Worm (Caenorhabditis elegans): ENCODE data around the gene F58F12.12.

Gene F58F12.12

ce11 chrII:6371003-6371402, 10.0 kb upstream of the F58F12.12 start, which contains the start of gene lin-23:
TSS of gene lin-23 (plus strand) at chrII:6371303.
- TF ChIP-seq nhr-77 (tag; optimal IDR thresholded peaks at IDR 0.05) (no peak), hpl-2 (GFP tag; optimal IDR thresholded peaks at IDR 0.05) (no peak), mdl-1 (tag; optimal IDR thresholded peaks at IDR 0.05) (no peak), efl-3 (GFP tag; optimal IDR thresholded peaks at IDR 0.05) (no peak), ceh-63 (GFP tag; optimal IDR thresholded peaks at IDR 0.05) (no peak), pag-3 (tag; optimal IDR thresholded peaks at IDR 0.05; ENCODE audit: borderline replicate concordance, insufficient read depth) (no peak), xbp-1 (tag; optimal IDR thresholded peaks at IDR 0.05) (no peak), nhr-47 (tag; optimal IDR thresholded peaks at IDR 0.05) (no peak), dsc-1 (tag; optimal IDR thresholded peaks at IDR 0.05) (no peak), nhr-85 (tag) (no peak), mab-9 (GFP tag; IDR thresholded peaks at IDR 0.05) (no peak), egl-27 (tag; optimal IDR thresholded peaks at IDR 0.05) (no peak), snu-23 (GFP tag; optimal IDR thresholded peaks at IDR 0.05) (no peak)

DNA sequence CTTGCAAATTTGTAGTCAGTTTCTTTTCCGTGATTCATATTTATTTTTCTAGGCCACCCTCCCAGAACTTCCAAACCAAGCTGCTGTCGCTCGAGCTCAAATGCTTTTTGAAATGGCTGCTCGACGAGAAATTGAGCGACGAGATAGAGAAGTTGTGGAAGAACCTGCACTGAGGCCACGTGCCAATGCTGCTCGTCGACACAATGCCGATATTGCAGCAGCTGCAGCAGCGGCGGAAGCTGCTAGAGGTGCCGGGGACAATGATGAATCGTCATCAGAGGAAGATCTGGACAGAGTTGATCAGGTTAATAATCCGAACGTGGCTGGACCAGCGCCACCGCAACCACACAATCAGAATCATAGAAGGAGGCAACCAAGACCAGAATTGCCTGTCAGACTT, 7.6 kb upstream of the F58F12.12 start:
- TF ChIP-seq ztf-11 (tag; optimal IDR thresholded peaks at IDR 0.05), result no peak
- TF ChIP-seq C16A3.4 (tag; optimal IDR thresholded peaks at IDR 0.05), result no peak
- no peak for TF ChIP-seq nhr-71 (tag; optimal IDR thresholded peaks at IDR 0.05)
- no peak for TF ChIP-seq aly-2 (tag; optimal IDR thresholded peaks at IDR 0.05)
- TF ChIP-seq xbp-1 (tag; optimal IDR thresholded peaks at IDR 0.05), result no peak
- TF ChIP-seq nhr-90 (tag; optimal IDR thresholded peaks at IDR 0.05; ENCODE audit: poor library complexity), result no peak
- TF ChIP-seq efl-1 (optimal IDR thresholded peaks at IDR 0.05), result no peak
- TF ChIP-seq efl-1 (GFP tag; optimal IDR thresholded peaks at IDR 0.05 in 1 of 2), result no peak
- no peak for TF ChIP-seq nhr-76 (tag; optimal IDR thresholded peaks at IDR 0.05)
- TF ChIP-seq nhr-77 (tag; optimal IDR thresholded peaks at IDR 0.05), result no peak
- no peak for TF ChIP-seq elt-2 (tag; optimal IDR thresholded peaks at IDR 0.05)
- no peak for TF ChIP-seq aha-1 (tag; optimal IDR thresholded peaks at IDR 0.05)
- no peak for TF ChIP-seq nhr-11 (tag; optimal IDR thresholded peaks at IDR 0.05)
- TF ChIP-seq F16B12.6 (tag; optimal IDR thresholded peaks at IDR 0.05), result no peak

DNA sequence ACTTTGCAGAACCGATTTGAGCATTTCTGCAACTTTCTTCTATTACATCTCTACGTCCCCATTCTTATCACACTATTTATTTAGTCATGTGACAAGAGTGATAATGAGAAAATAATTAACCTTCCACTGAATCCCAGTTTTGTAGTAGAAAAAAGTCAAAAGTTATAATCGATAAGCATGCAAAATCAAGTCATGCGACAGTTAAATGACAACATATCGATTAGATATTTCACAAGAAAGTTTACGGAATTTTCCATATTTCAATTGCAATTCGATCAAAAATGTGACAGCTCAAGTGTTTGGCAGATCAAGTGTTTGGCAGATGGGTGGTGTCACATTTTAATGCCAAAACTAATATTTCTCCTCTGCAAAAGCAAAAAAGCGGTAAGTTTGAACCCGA, 6.3 kb upstream of the F58F12.12 start:
- TF ChIP-seq nhr-85 (tag) (peak; percentile 62), nhr-84 (tag; optimal IDR thresholded peaks at IDR 0.05) (no peak), aha-1 (tag; optimal IDR thresholded peaks at IDR 0.05) (no peak), nhr-90 (tag; optimal IDR thresholded peaks at IDR 0.05; ENCODE audit: poor library complexity) (peak; percentile 23), elt-2 (tag; optimal IDR thresholded peaks at IDR 0.05) (peak; percentile 78), zip-4 (GFP tag; optimal IDR thresholded peaks at IDR 0.05) (no peak), lin-35 (GFP tag; optimal IDR thresholded peaks at IDR 0.05) (peak in 1 of 2 experiments; percentile 55), nhr-19 (GFP tag; conservative IDR thresholded peaks at IDR 0.05) (no peak; the same call in 1 of the 2 replicates), nhr-71 (tag; optimal IDR thresholded peaks at IDR 0.05) (peak; percentile 1), grh-1 (GFP tag; IDR thresholded peaks at IDR 0.05) (no peak), lin-13 (GFP tag; optimal IDR thresholded peaks at IDR 0.05) (no peak), dpl-1 (GFP tag; optimal IDR thresholded peaks at IDR 0.05) (no peak), fos-1 (tag; optimal IDR thresholded peaks at IDR 0.05) (no peak), hpl-2 (GFP tag; optimal IDR thresholded peaks at IDR 0.05) (peak; percentile 29), elt-3 (tag; optimal IDR thresholded peaks at IDR 0.05) (no peak), nhr-12 (tag; optimal IDR thresholded peaks at IDR 0.05) (no peak), efl-1 (optimal IDR thresholded peaks at IDR 0.05) (no peak), efl-1 (GFP tag; optimal IDR thresholded peaks at IDR 0.05 in 1 of 2) (peak in 1 of 2 experiments; percentile 88), xbp-1 (tag; optimal IDR thresholded peaks at IDR 0.05) (no peak), ama-1 (optimal IDR thresholded peaks at IDR 0.05) (no peak), fkh-4 (tag; optimal IDR thresholded peaks at IDR 0.05; ENCODE audit: borderline replicate concordance) (no peak), nhr-237 (tag; optimal IDR thresholded peaks at IDR 0.05) (no peak), snu-23 (GFP tag; optimal IDR thresholded peaks at IDR 0.05) (no peak), mef-2 (tag; optimal IDR thresholded peaks at IDR 0.05) (no peak), sup-37 (GFP tag; optimal IDR thresholded peaks at IDR 0.05) (no peak), F16B12.6 (tag; optimal IDR thresholded peaks at IDR 0.05) (no peak), pax-3 (tag; optimal IDR thresholded peaks at IDR 0.05) (no peak), tlp-1 (tag; optimal IDR thresholded peaks at IDR 0.05) (no peak), nhr-47 (tag; optimal IDR thresholded peaks at IDR 0.05) (no peak)
